Worm (Caenorhabditis elegans) whole organism, young adult: ENCODE data around the gene T03E6.9.

Experiments
- B0035.1 ChIP-seq: sonication (generic microtip); optimal IDR thresholded peaks from 2 replicates; lab custom pipeline; 2016; ENCODE audit warnings: missing genetic modification characterization, mild to moderate bottlenecking, missing compliant biosample characterization, missing genotype, missing genetic modification reagents
- B0261.1 ChIP-seq: sonication (generic microtip); optimal IDR thresholded peaks from 2 replicates; lab custom pipeline; 2016; ENCODE audit warnings: mild to moderate bottlenecking, missing genetic modification characterization, moderate library complexity, missing compliant biosample characterization
- D2030.7 ChIP-seq: fragments of 200-800 bp; sonication (Bioruptor generic); IDR thresholded peaks from 2 replicates; pipeline ENCODE4 v1.3.6; 2022; ENCODE audit warnings: missing genetic modification reagents, missing genetic modification characterization, missing compliant biosample characterization
- F23B12.7 ChIP-seq: sonication (generic microtip); optimal IDR thresholded peaks from 2 replicates; lab custom pipeline; 2017; ENCODE audit warnings: missing genetic modification characterization, mild to moderate bottlenecking, missing compliant biosample characterization, antibody characterized with exemption, moderate library complexity; ENCODE audit not compliant: insufficient read depth
- F39B2.1 ChIP-seq: fragments of 200-800 bp; sonication (Bioruptor generic); IDR thresholded peaks from 2 replicates; pipeline ENCODE4 v1.3.6; 2022; ENCODE audit warnings: missing genetic modification reagents, missing genetic modification characterization, missing compliant biosample characterization
- F52B5.7 ChIP-seq: sonication (generic microtip); optimal IDR thresholded peaks from 2 replicates; lab custom pipeline; 2016; ENCODE audit warnings: mild to moderate bottlenecking, missing genetic modification characterization, missing compliant biosample characterization
- T07F8.4 ChIP-seq: sonication (generic microtip); optimal IDR thresholded peaks from 2 replicates; lab custom pipeline; 2016; ENCODE audit warnings: mild to moderate bottlenecking, missing genetic modification characterization, moderate library complexity, missing compliant biosample characterization
- ZK185.1 ChIP-seq: sonication (generic microtip); optimal IDR thresholded peaks from 2 replicates; lab custom pipeline; 2016; ENCODE audit warnings: mild to moderate bottlenecking, missing genetic modification characterization, missing compliant biosample characterization; ENCODE audit not compliant: poor library complexity, severe bottlenecking
- aptf-2 ChIP-seq: fragments of 200-800 bp; sonication (Bioruptor generic); conservative IDR thresholded peaks from 2 replicates; pipeline ENCODE4 v1.3.6; 2022; ENCODE audit warnings: missing genetic modification reagents, missing genetic modification characterization, missing compliant biosample characterization
- athp-1 ChIP-seq: sonication (generic microtip); optimal IDR thresholded peaks from 2 replicates; lab custom pipeline; 2017; ENCODE audit warnings: mild to moderate bottlenecking, missing genetic modification characterization, missing compliant biosample characterization
- attf-6 ChIP-seq: fragments of 200-800 bp; sonication (Bioruptor generic); IDR thresholded peaks from 2 replicates; pipeline ENCODE4 v1.3.6; 2022; ENCODE audit warnings: missing genetic modification reagents, missing genetic modification characterization, missing compliant biosample characterization
- bed-1 ChIP-seq: fragments of 200-800 bp; sonication (Bioruptor generic); IDR thresholded peaks from 2 replicates; pipeline ENCODE4 v1.3.6; 2022; ENCODE audit warnings: missing genetic modification reagents, missing genetic modification characterization, missing compliant biosample characterization
- cebp-2 ChIP-seq: fragments of 200-800 bp; sonication (Bioruptor generic); IDR thresholded peaks from 2 replicates; pipeline ENCODE4 v1.3.6; 2022; ENCODE audit warnings: missing genetic modification characterization, missing compliant biosample characterization
- ceh-100 ChIP-seq: fragments of 200-800 bp; sonication (Bioruptor generic); IDR thresholded peaks from 2 replicates; pipeline ENCODE4 v1.3.6; 2022; ENCODE audit warnings: missing genetic modification reagents, missing genetic modification characterization, missing compliant biosample characterization
- ceh-79 ChIP-seq: sonication (generic microtip); optimal IDR thresholded peaks from 2 replicates; lab custom pipeline; 2017; ENCODE audit warnings: mild to moderate bottlenecking, missing genetic modification characterization, missing compliant biosample characterization
- dox-1 ChIP-seq: fragments of 200-800 bp; sonication (Bioruptor generic); IDR thresholded peaks from 2 replicates; pipeline ENCODE4 v1.3.6; 2022; ENCODE audit warnings: missing genetic modification reagents, missing genetic modification characterization, missing compliant biosample characterization
- dpl-1 ChIP-seq: fragments of 150-350 bp; optimal IDR thresholded peaks from 2 replicates; lab custom pipeline; 2014; ENCODE audit warnings: missing biosample characterization, missing genetic modification reagents, missing genetic modification characterization
- efl-1 ChIP-seq: fragments of 150-350 bp; optimal IDR thresholded peaks from 2 replicates; lab custom pipeline; 2014; ENCODE audit warnings: missing biosample characterization, missing genetic modification reagents, missing genetic modification characterization
- ekl-4 ChIP-seq: fragments of 200-800 bp; sonication (Bioruptor generic); IDR thresholded peaks from 2 replicates; pipeline ENCODE4 v1.3.6; 2022; ENCODE audit warnings: missing genetic modification reagents, missing genetic modification characterization, missing compliant biosample characterization
- fkh-3 ChIP-seq: sonication (generic microtip); optimal IDR thresholded peaks from 2 replicates; lab custom pipeline; 2016; ENCODE audit warnings: mild to moderate bottlenecking, missing genetic modification characterization, missing compliant biosample characterization
- him-1 ChIP-seq: sonication (generic microtip); optimal IDR thresholded peaks from 2 replicates; lab custom pipeline; 2016; ENCODE audit warnings: missing genotype, missing genetic modification reagents, missing genetic modification characterization, missing compliant biosample characterization
- hmg-20 ChIP-seq: fragments of 200-800 bp; sonication (Bioruptor generic); IDR thresholded peaks from 2 replicates; pipeline ENCODE4 v1.3.6; 2022; ENCODE audit warnings: missing genetic modification reagents, missing genetic modification characterization, missing compliant biosample characterization
- lag-1 ChIP-seq: fragments of 200-800 bp; sonication (Bioruptor generic); IDR thresholded peaks from 2 replicates; pipeline ENCODE4 v1.3.6; 2022; ENCODE audit warnings: missing genetic modification reagents, missing genetic modification characterization, missing compliant biosample characterization
- lin-35 ChIP-seq, 3 experiments: fragments of 150-350 bp in 2 of 3; sonication (generic microtip) in 1 of 3; optimal IDR thresholded peaks; 2 replicates each; lab custom pipeline; 2014 to 2018; ENCODE audit warnings: missing biosample characterization in 3 of 3, missing genetic modification characterization in 3 of 3, missing genetic modification reagents in 3 of 3
- lir-1 ChIP-seq: fragments of 200-800 bp; sonication (Bioruptor generic); conservative IDR thresholded peaks from 2 replicates; pipeline ENCODE4 v1.3.6; 2022; ENCODE audit warnings: missing genetic modification reagents, missing genetic modification characterization, missing compliant biosample characterization
- madf-10 ChIP-seq: sonication (generic microtip); optimal IDR thresholded peaks from 2 replicates; lab custom pipeline; 2016; ENCODE audit warnings: mild to moderate bottlenecking, missing genetic modification characterization, missing compliant biosample characterization
- nfyb-1 ChIP-seq: fragments of 200-800 bp; sonication (Bioruptor generic); IDR thresholded peaks from 2 replicates; pipeline ENCODE4 v1.3.6; 2022; ENCODE audit warnings: missing genetic modification reagents, missing genetic modification characterization, missing compliant biosample characterization
- nhr-27 ChIP-seq: fragments of 200-800 bp; sonication (Bioruptor generic); optimal IDR thresholded peaks from 2 replicates; lab custom pipeline; 2018; ENCODE audit warnings: mild to moderate bottlenecking, missing genetic modification characterization, moderate library complexity, missing compliant biosample characterization
- repo-1 ChIP-seq: sonication (generic microtip); optimal IDR thresholded peaks from 2 replicates; lab custom pipeline; 2017; ENCODE audit warnings: mild to moderate bottlenecking, missing genetic modification characterization, missing compliant biosample characterization
- sdz-38 ChIP-seq: sonication (generic microtip); optimal IDR thresholded peaks from 2 replicates; lab custom pipeline; 2016; ENCODE audit warnings: missing genotype, missing genetic modification characterization, missing compliant biosample characterization
- snpc-1.1 ChIP-seq: sonication (generic microtip); optimal IDR thresholded peaks from 2 replicates; lab custom pipeline; 2017; ENCODE audit warnings: missing genetic modification characterization, mild to moderate bottlenecking, missing compliant biosample characterization, antibody characterized with exemption, moderate library complexity, missing genotype, missing genetic modification reagents; ENCODE audit not compliant: insufficient read depth
- snpc-4 ChIP-seq, 5 experiments: fragments of 150-350 bp in 1 of 5; sonication (generic microtip) in 4 of 5; optimal IDR thresholded peaks; 2 replicates each; lab custom pipeline; 2014 to 2018; ENCODE audit warnings: missing genetic modification characterization in 5 of 5, missing biosample characterization in 3 of 5, antibody characterized with exemption in 2 of 5, mild to moderate bottlenecking in 2 of 5, missing compliant biosample characterization in 2 of 5, missing genotype in 2 of 5, moderate library complexity in 2 of 5, missing genetic modification reagents in 1 of 5
- ztf-25 ChIP-seq: fragments of 200-800 bp; sonication (Bioruptor generic); IDR thresholded peaks from 2 replicates; pipeline ENCODE4 v1.3.6; 2022; ENCODE audit warnings: missing genetic modification reagents, missing genetic modification characterization, missing compliant biosample characterization
- ztf-3 ChIP-seq: fragments of 200-800 bp; sonication (Bioruptor generic); optimal IDR thresholded peaks from 2 replicates; lab custom pipeline; 2018; ENCODE audit warnings: mild to moderate bottlenecking, missing genetic modification characterization, missing compliant biosample characterization

The T03E6.9 gene

DNA sequence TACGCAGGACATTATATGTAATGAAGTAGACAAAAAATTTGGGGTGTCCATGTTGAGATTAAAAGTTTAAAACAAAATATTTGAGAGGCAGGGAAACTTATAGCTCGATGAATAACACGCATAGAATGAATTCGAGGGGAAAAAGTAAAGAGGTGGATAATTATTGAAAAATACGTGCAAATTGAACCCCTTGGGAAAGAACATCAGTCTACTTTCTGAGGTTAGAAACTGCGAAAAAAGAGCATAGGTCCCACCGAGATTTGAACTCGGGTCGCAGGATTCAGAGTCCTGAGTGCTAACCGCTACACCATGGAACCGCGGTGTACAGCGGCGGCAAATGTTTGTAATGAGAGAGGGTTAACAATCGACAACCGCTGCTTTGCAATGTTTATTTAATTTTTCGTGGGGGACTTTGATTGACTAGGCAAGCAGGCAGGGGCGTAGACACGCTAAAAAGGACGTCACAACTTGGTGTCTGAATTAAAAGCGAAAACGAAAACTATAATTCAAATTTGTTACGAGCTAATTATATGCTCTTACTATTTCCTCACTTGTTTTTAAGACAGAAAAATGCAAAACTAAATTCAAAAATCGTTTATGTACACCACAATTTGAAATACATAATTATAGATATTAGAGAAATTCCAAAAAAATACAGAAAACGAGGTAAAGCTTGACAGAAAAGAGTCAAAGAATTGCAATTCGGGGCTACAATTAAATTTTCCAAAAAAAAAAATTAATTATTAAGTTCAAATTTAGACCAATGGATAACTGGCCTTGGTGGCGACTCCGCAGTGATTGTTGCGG lies 8.3 kb downstream of the T03E6.9 start, which contains the start of gene srh-269 (continued):
- TF ChIP-seq T07F8.4 (tag; lab: Kevin White, UChicago) (peak; percentile 78), ceh-100 (GFP tag; lab: Robert Waterston, UW) (peak; percentile 75), aptf-2 (GFP tag; lab: Robert Waterston, UW) (no peak), ekl-4 (peak; percentile 87), hmg-20 (GFP tag; lab: Robert Waterston, UW) (peak; percentile 35; the same call in 1 of the 2 replicates), him-1 (tag; lab: Kevin White, UChicago) (peak; percentile 87), D2030.7 (GFP tag; lab: Robert Waterston, UW) (peak; percentile 68), athp-1 (tag; lab: Kevin White, UChicago) (peak; percentile 58), lir-1 (GFP tag; lab: Robert Waterston, UW) (peak; percentile 63), F39B2.1 (GFP tag; lab: Robert Waterston, UW) (no peak), B0035.1 (tag; lab: Kevin White, UChicago) (peak; percentile 76), repo-1 (tag; lab: Kevin White, UChicago) (peak; percentile 94), nhr-27 (tag; lab: Kevin White, UChicago) (no peak), madf-10 (tag; lab: Kevin White, UChicago) (peak; percentile 76), snpc-1.1 (tag; lab: Kevin White, UChicago) (peak; percentile 67), dox-1 (GFP tag; lab: Robert Waterston, UW) (peak; percentile 56; the same call in 1 of the 2 replicates), fkh-3 (tag; lab: Kevin White, UChicago) (peak; percentile 95), dpl-1 (GFP tag; lab: Kevin White, UChicago) (peak; percentile 32), nfyb-1 (GFP tag; lab: Robert Waterston, UW) (peak; percentile 95), efl-1 (GFP tag; lab: Kevin White, UChicago) (no peak), ZK185.1 (tag; lab: Kevin White, UChicago) (peak; percentile 74), attf-6 (GFP tag; lab: Robert Waterston, UW) (peak; percentile 89), ztf-25 (GFP tag; lab: Robert Waterston, UW) (peak; percentile 90), sdz-38 (no peak), F52B5.7 (peak; percentile 96), F23B12.7 (tag; lab: Kevin White, UChicago) (no peak), snpc-4 (GFP tag; optimal IDR thresholded peaks at IDR 0.05; lab: Kevin White, UChicago) (peak; percentile 51), snpc-4 (tag; optimal IDR thresholded peaks at IDR 0.05; lab: Kevin White, UChicago) (peak; percentile 30 to 86 (median 58)), lin-35 (GFP tag; optimal IDR thresholded peaks at IDR 0.05; lab: Kevin White, UChicago) (peak in 1 of 3 experiments; percentile 46), ceh-79 (tag; lab: Kevin White, UChicago) (peak; percentile 93), bed-1 (no peak), ztf-3 (GFP tag; lab: Kevin White, UChicago) (no peak), lag-1 (GFP tag; lab: Robert Waterston, UW) (no peak), B0261.1 (tag; lab: Kevin White, UChicago) (peak; percentile 93), cebp-2 (GFP tag; lab: Robert Waterston, UW) (peak; percentile 87; the same call in 1 of the 2 replicates)

DNA sequence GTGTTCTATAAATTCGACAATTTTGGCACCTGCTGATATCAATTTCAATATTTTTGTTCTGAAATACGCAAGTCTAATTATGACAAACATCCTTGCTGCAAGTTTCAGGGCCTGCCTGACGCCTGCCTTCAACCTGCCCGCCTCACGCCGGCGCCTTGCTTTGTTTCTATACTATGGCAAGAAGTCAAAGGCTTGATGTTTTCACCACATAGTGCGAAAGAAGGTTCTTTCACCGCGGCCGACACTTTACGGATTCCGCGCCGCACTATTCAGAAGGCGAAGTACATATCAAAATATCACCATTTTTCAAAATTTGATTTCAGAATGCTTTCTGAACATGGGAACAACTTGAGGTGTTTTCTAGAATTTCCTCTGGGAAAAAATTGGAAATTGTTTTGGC lies 11.0 kb downstream of the T03E6.9 start:
- TF ChIP-seq ceh-79 (tag; lab: Kevin White, UChicago) (no peak), snpc-4 (GFP tag; optimal IDR thresholded peaks at IDR 0.05; lab: Kevin White, UChicago) (no peak), snpc-4 (tag; optimal IDR thresholded peaks at IDR 0.05; lab: Kevin White, UChicago) (peak in 2 of 4 experiments; percentile 31 to 58)
- TF ChIP-seq, all 124 proteins: peak for 1
